Worm (Caenorhabditis elegans) whole organism, L2 larva: ENCODE data around the gene Y42A5A.3.

Experiments used
- F13H6.1 ChIP-seq: sonication (generic microtip); optimal IDR thresholded peaks from 2 replicates; lab custom pipeline; 2016; ENCODE audit warnings: missing genetic modification characterization, missing compliant biosample characterization
- Y55F3AM.14 ChIP-seq: fragments of 200-800 bp; sonication (Bioruptor generic); optimal IDR thresholded peaks from 2 replicates; lab custom pipeline; 2018; ENCODE audit warnings: mild to moderate bottlenecking, missing genetic modification characterization, missing compliant biosample characterization
- ama-1 ChIP-seq: fragments of 150-350 bp; optimal IDR thresholded peaks from 2 replicates; lab custom pipeline; 2018; ENCODE audit warnings: inconsistent platforms
- blmp-1 ChIP-seq: sonication (generic microtip); optimal IDR thresholded peaks from 2 replicates; lab custom pipeline; 2017; ENCODE audit warnings: missing genetic modification characterization, mild to moderate bottlenecking, missing compliant biosample characterization, antibody characterized with exemption, moderate library complexity; ENCODE audit not compliant: insufficient read depth
- ceh-82 ChIP-seq: fragments of 150-350 bp; optimal IDR thresholded peaks from 2 replicates; lab custom pipeline; 2014; ENCODE audit warnings: missing biosample characterization, missing genetic modification characterization
- crh-2 ChIP-seq: sonication (generic microtip); optimal IDR thresholded peaks from 2 replicates; lab custom pipeline; 2017; ENCODE audit warnings: missing biosample characterization, missing genetic modification characterization
- dmd-4 ChIP-seq: sonication (generic microtip); optimal IDR thresholded peaks from 2 replicates; lab custom pipeline; 2017; ENCODE audit warnings: missing biosample characterization, missing genetic modification characterization
- egl-27 ChIP-seq: sonication (generic microtip); optimal IDR thresholded peaks from 3 replicates; lab custom pipeline; 2017; ENCODE audit warnings: missing biosample characterization, missing genetic modification reagents, missing genetic modification characterization
- elt-1 ChIP-seq: fragments of 150-350 bp; optimal IDR thresholded peaks from 2 replicates; lab custom pipeline; 2014; ENCODE audit warnings: missing biosample characterization, missing genetic modification characterization
- fos-1 ChIP-seq: fragments of 150-350 bp; optimal IDR thresholded peaks from 2 replicates; lab custom pipeline; 2014; ENCODE audit warnings: missing biosample characterization, missing genetic modification characterization
- lin-11 ChIP-seq: fragments of 150-350 bp; sonication (generic microtip); optimal IDR thresholded peaks from 2 replicates; lab custom pipeline; 2014; ENCODE audit warnings: missing biosample characterization, missing genetic modification characterization, inconsistent platforms, mixed read lengths
- lin-13 ChIP-seq: fragments of 150-350 bp; optimal IDR thresholded peaks from 2 replicates; lab custom pipeline; 2014; ENCODE audit warnings: missing biosample characterization, missing genetic modification reagents, missing genetic modification characterization
- lsy-2 ChIP-seq, 2 experiments: fragments of 150-350 bp in 1 of 2; sonication (generic microtip) in 1 of 2; optimal IDR thresholded peaks; 2 replicates each; lab custom pipeline; 2014 to 2017; ENCODE audit warnings: missing biosample characterization in 2 of 2, missing genetic modification characterization in 2 of 2
- mdl-1 ChIP-seq, 2 experiments: fragments of 150-350 bp in 1 of 2; sonication (generic microtip) in 1 of 2; optimal IDR thresholded peaks; 2 replicates each; lab custom pipeline; 2017; ENCODE audit warnings: missing biosample characterization in 2 of 2, missing genetic modification characterization in 2 of 2
- nhr-10 ChIP-seq: sonication (generic microtip); optimal IDR thresholded peaks from 2 replicates; lab custom pipeline; 2017; ENCODE audit warnings: missing biosample characterization, missing genetic modification characterization
- nhr-11 ChIP-seq: fragments of 150-350 bp; optimal IDR thresholded peaks from 2 replicates; lab custom pipeline; 2014; ENCODE audit warnings: missing biosample characterization, missing genetic modification characterization
- nhr-12 ChIP-seq: fragments of 150-350 bp; optimal IDR thresholded peaks from 2 replicates; lab custom pipeline; 2014; ENCODE audit warnings: missing biosample characterization, missing genetic modification characterization
- nhr-129 ChIP-seq: fragments of 150-350 bp; optimal IDR thresholded peaks from 2 replicates; lab custom pipeline; 2014; ENCODE audit warnings: missing biosample characterization, missing genetic modification characterization
- nhr-21 ChIP-seq: fragments of 150-350 bp; optimal IDR thresholded peaks from 2 replicates; lab custom pipeline; 2014; ENCODE audit warnings: missing biosample characterization, missing genetic modification characterization
- nhr-237 ChIP-seq: fragments of 150-350 bp; optimal IDR thresholded peaks from 2 replicates; lab custom pipeline; 2014; ENCODE audit warnings: missing biosample characterization, missing genetic modification characterization
- nhr-25 ChIP-seq: fragments of 150-350 bp; sonication (generic microtip); optimal IDR thresholded peaks from 3 replicates; lab custom pipeline; 2014; ENCODE audit warnings: missing biosample characterization, missing genetic modification characterization
- nhr-6 ChIP-seq: fragments of 150-350 bp; optimal IDR thresholded peaks from 2 replicates; lab custom pipeline; 2014; ENCODE audit warnings: missing biosample characterization, missing genetic modification characterization
- nhr-77 ChIP-seq: fragments of 150-350 bp; optimal IDR thresholded peaks from 2 replicates; lab custom pipeline; 2014; ENCODE audit warnings: missing biosample characterization, missing genetic modification characterization
- sem-4 ChIP-seq: fragments of 150-350 bp; optimal IDR thresholded peaks from 2 replicates; lab custom pipeline; 2014; ENCODE audit warnings: missing biosample characterization, missing genetic modification reagents, missing genetic modification characterization
- sma-3 ChIP-seq: sonication (generic microtip); optimal IDR thresholded peaks from 2 replicates; lab custom pipeline; 2016; ENCODE audit warnings: missing genetic modification reagents, missing genetic modification characterization, missing compliant biosample characterization
- sma-9 ChIP-seq, 2 experiments: fragments of 150-350 bp in 1 of 2; sonication (generic microtip) in 1 of 2; optimal IDR thresholded peaks; 2 replicates each; lab custom pipeline; 2014 to 2016; ENCODE audit warnings: missing genetic modification characterization in 2 of 2, mild to moderate bottlenecking in 1 of 2, missing biosample characterization in 1 of 2, missing compliant biosample characterization in 1 of 2, missing genetic modification reagents in 1 of 2, moderate library complexity in 1 of 2
- snpc-4 ChIP-seq: fragments of 150-350 bp; optimal IDR thresholded peaks from 2 replicates; lab custom pipeline; 2014; ENCODE audit warnings: missing biosample characterization, missing genetic modification characterization
- unc-55 ChIP-seq: fragments of 150-350 bp; sonication (generic microtip); optimal IDR thresholded peaks from 3 replicates; lab custom pipeline; 2014; ENCODE audit warnings: missing biosample characterization, missing genetic modification reagents, missing genetic modification characterization

Y42A5A.3 gene

DNA sequence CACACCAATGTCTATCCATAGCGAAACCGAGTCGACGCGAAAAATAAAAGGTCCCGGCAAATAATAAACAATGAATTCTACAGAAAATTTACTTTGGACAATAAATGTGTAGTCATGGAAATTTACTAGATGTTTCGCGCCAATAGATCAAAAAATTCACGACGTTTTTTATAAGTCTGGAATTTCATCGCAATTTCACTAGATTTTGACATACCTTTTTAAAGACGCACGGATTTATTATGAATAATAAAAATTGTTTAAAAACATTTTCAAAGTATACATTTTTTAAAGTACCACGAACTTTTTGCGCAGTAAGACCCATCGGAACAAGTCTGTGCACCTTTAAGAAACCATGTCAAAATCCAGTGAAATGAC is 19.8 kb downstream of the Y42A5A.3 start:
- TF ChIP-seq nhr-77 (tag; lab: Kevin White, UChicago) (no peak), sma-3 (peak; percentile 15), lsy-2 (tag; optimal IDR thresholded peaks at IDR 0.05; lab: Kevin White, UChicago) (no peak), nhr-237 (tag; lab: Kevin White, UChicago) (no peak), sem-4 (tag; lab: Kevin White, UChicago) (peak; percentile 41), nhr-129 (tag; lab: Kevin White, UChicago) (no peak), blmp-1 (tag; lab: Kevin White, UChicago) (no peak), Y55F3AM.14 (GFP tag; lab: Kevin White, UChicago) (no peak)

DNA sequence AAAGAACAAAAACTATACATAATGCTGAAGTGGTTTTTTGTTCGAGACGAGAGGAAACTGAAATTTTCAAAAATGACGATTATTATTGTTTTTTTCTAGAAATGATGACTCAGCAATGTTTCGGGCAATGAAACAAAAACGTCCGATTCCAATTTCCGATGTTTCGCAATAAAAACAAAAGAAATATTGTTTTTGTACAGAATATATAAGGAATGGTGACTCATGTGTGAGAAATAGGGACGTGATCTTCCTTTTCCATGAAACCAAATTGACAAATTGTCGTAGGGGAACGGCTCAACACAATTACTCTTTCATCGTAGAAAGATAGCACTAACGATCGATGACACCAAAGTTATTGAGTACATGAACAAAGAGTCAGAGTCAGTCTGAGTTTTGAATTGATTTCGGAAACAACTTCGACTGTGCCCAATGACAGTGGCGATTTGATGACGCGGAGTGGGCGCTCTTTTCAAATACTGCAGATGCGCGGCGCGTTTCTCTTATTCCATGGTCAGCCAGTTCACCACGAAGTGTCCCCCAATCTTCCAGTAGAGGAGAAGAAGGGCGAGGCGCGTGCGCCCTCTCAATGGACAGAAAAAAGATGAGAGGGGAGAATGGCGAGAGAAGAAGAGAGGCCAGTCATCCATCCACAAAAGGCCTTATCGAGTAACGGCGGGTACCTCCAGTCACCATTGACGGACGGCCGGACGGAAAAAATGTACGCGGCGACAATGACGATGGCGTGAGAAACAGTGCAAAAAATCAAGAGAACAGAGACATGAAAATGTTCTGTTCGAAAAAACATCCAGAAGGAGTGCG is 20.4 kb downstream of the Y42A5A.3 start:
- TF ChIP-seq mdl-1 (tag; optimal IDR thresholded peaks at IDR 0.05; lab: Kevin White, UChicago) (peak; percentile 41 to 51), unc-55 (peak; percentile 12), nhr-129 (tag; lab: Kevin White, UChicago) (peak; percentile 31), ceh-82 (tag; lab: Kevin White, UChicago) (no peak), fos-1 (peak; percentile 41), nhr-11 (tag; lab: Kevin White, UChicago) (no peak), nhr-21 (peak; percentile 4), nhr-6 (tag; lab: Kevin White, UChicago) (no peak), F13H6.1 (tag; lab: Kevin White, UChicago) (peak; percentile 10), nhr-25 (tag; lab: Kevin White, UChicago) (peak; percentile 22)

DNA sequence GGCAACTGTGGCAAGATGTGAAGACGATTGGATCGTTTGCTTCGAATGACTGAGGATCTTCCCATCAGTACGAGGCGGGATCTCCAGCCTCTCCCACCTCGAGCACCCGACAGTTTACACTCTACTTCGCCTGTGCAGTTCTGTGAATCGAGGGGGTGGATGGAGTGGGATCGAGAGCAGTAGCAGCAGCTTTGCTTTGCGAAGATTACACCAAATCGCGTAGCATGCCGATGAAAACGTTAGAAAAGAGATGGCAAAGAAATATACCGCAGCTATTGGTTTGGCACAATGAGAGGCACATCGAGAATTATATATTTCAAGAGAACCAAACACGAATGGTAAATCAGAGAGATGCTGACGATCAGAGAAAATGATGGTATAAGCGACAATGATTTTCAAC is 21.3 kb downstream of the Y42A5A.3 start, which contains the start of gene act-3:
TSS of gene act-3 (minus strand) at position 51 of the 400 bp plus-strand sequence.
- TF ChIP-seq dmd-4 (tag; lab: Kevin White, UChicago) = no peak
- TF ChIP-seq nhr-129 (tag; lab: Kevin White, UChicago) = peak; percentile 39
- TF ChIP-seq snpc-4 (tag; lab: Kevin White, UChicago) = no peak
- peak; percentile 16 for TF ChIP-seq sma-9 (GFP tag; optimal IDR thresholded peaks at IDR 0.05; lab: Kevin White, UChicago)
- TF ChIP-seq sma-9 (tag; optimal IDR thresholded peaks at IDR 0.05; lab: Kevin White, UChicago) = no peak
- no peak for TF ChIP-seq ceh-82 (tag; lab: Kevin White, UChicago)
- TF ChIP-seq nhr-12 (tag; lab: Kevin White, UChicago) = no peak
- peak; percentile 44 for TF ChIP-seq F13H6.1 (tag; lab: Kevin White, UChicago)

DNA sequence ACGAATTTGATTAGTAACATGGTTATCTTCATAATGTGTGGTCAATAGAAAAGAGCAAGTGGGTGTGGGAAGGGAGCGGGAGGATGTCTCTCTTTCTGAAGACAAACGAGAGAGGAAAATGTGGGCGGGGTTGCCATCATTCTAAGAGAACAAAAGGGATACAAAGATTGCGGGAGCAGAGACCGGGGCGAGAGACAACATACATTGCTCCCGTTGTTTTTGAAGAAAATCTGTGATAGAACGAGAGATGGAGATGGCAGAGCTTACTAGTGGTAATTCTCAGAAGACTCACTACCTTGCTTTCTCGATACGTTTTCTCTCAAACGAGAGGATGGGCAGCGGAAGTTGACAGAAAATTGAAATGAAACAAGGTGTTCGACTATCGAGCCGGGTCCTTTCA is 22.4 kb downstream of the Y42A5A.3 start:
- TF ChIP-seq sem-4 (tag; lab: Kevin White, UChicago) = no peak
- TF ChIP-seq nhr-129 (tag; lab: Kevin White, UChicago) = peak; percentile 20
- TF ChIP-seq sma-9 (GFP tag; optimal IDR thresholded peaks at IDR 0.05; lab: Kevin White, UChicago) = peak; percentile 25
- no peak for TF ChIP-seq sma-9 (tag; optimal IDR thresholded peaks at IDR 0.05; lab: Kevin White, UChicago)

DNA sequence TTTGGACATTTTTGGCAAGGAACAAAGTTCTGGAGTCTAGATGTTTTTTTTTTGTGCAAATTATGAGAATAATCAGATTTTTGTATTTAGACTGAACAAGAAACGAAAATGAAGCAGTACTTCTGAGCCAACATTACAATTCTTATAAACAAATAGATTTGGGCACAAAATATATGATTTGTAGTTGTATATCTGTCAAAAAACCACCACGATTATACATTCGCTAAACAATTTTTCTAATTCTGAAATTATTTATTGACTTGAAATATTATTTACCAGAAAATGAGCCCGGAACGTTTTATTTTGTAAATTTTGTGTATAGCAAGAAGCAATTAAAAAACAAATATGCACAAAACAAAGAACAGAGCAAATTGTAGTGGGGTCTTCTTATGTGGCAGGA is 24.3 kb downstream of the Y42A5A.3 start:
- TF ChIP-seq nhr-10 = no peak

DNA sequence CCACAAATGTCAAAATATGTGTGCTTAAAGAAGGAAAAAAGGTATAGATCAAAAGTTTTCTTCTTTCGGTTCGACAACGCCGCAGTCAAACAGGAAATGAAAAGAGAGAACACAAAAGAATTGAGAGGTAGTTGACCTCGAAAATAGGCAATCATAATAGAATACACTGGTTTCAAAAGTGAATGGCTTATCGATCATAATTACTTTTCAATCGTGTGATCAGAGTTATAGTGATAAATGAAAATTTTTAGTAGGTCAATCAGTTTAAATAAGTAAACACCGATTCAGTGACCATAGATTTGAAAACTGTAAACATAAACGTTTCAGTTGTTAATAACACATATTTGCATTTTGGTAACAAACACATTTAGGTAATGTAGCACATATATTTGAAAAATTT is 25.4 kb downstream of the Y42A5A.3 start:
- TF ChIP-seq nhr-21 = peak; percentile 12
- TF ChIP-seq fos-1 = peak; percentile 17
- TF ChIP-seq nhr-77 (tag; lab: Kevin White, UChicago) = no peak
- TF ChIP-seq nhr-25 (tag; lab: Kevin White, UChicago) = peak; percentile 75
- peak; percentile 7 for TF ChIP-seq sma-3
- peak; percentile 81 for TF ChIP-seq blmp-1 (tag; lab: Kevin White, UChicago)
- no peak for TF ChIP-seq dmd-4 (tag; lab: Kevin White, UChicago)
- peak; percentile 22 for TF ChIP-seq crh-2 (tag; lab: Kevin White, UChicago)
- TF ChIP-seq lin-11 (tag; lab: Kevin White, UChicago) = no peak
- no peak for TF ChIP-seq egl-27 (tag; lab: Kevin White, UChicago)
- no peak for TF ChIP-seq lsy-2 (tag; optimal IDR thresholded peaks at IDR 0.05; lab: Kevin White, UChicago)
- no peak for TF ChIP-seq elt-1
- no peak for TF ChIP-seq ama-1 (lab: Kevin White, UChicago)
- TF ChIP-seq lin-13 (GFP tag; lab: Kevin White, UChicago) = no peak
- TF ChIP-seq Y55F3AM.14 (GFP tag; lab: Kevin White, UChicago) = no peak
- TF ChIP-seq, all 48 proteins: peak for 6
